Fruit fly (Drosophila melanogaster) whole organism, embryonic: ENCODE data around the gene CG45105.

Experiments
- Awh ChIP-seq: fragments of 200-800 bp; sonication (Bioruptor generic); IDR thresholded peaks from 2 replicates; pipeline ENCODE4, ENCODE4 v1.3.6; 2022; ENCODE audit warnings: missing biosample characterization, missing genetic modification characterization
- C15 ChIP-seq: fragments of 200-800 bp; sonication (Bioruptor generic); IDR thresholded peaks from 3 replicates; pipeline ENCODE4 v1.3.6; 2022; ENCODE audit warnings: missing biosample characterization, missing genetic modification characterization
- CG10565 ChIP-seq: fragments of 200-800 bp; sonication (Bioruptor generic); optimal IDR thresholded peaks from 3 replicates; lab custom pipeline; 2016; ENCODE audit warnings: missing biosample characterization, mild to moderate bottlenecking, missing genetic modification characterization
- CG10959 ChIP-seq: fragments of 200-800 bp; sonication (Bioruptor generic); IDR thresholded peaks from 2 replicates; pipeline ENCODE4 v1.3.6; 2022; ENCODE audit warnings: missing biosample characterization, missing genetic modification characterization
- CG11696 ChIP-seq: fragments of 200-800 bp; sonication (Bioruptor generic); IDR thresholded peaks from 2 replicates; pipeline ENCODE4 v1.3.6; 2022; ENCODE audit warnings: missing biosample characterization, missing genetic modification characterization
- CG12769 ChIP-seq: fragments of 200-800 bp; sonication (Bioruptor generic); optimal IDR thresholded peaks from 2 replicates; lab custom pipeline; 2019; ENCODE audit warnings: missing biosample characterization, mild to moderate bottlenecking, missing genetic modification characterization, moderate library complexity
- CG14860 ChIP-seq: fragments of 200-800 bp; sonication (Bioruptor generic); IDR thresholded peaks from 3 replicates; pipeline ENCODE4 v1.3.6; 2022; ENCODE audit warnings: missing biosample characterization, missing genetic modification characterization; ENCODE audit not compliant: partially characterized antibody
- CG16779 ChIP-seq: fragments of 200-800 bp; sonication (Bioruptor generic); IDR thresholded peaks from 2 replicates; pipeline ENCODE4 v1.3.6; 2022; ENCODE audit warnings: missing biosample characterization, missing genetic modification characterization
- CG16815 ChIP-seq: fragments of 200-800 bp; sonication (Bioruptor generic); optimal IDR thresholded peaks from 3 replicates; lab custom pipeline; 2017; ENCODE audit warnings: missing biosample characterization, mild to moderate bottlenecking, missing genetic modification characterization
- CG17802 ChIP-seq: fragments of 200-800 bp; sonication (Bioruptor generic); optimal IDR thresholded peaks from 2 replicates; lab custom pipeline; 2018; ENCODE audit warnings: missing biosample characterization, mild to moderate bottlenecking, missing genetic modification characterization, moderate library complexity
- CG1832 ChIP-seq: fragments of 200-800 bp; sonication (Bioruptor generic); optimal IDR thresholded peaks from 2 replicates; lab custom pipeline; 2017; ENCODE audit warnings: missing biosample characterization, mild to moderate bottlenecking, missing genetic modification characterization, inconsistent platforms
- CG30403 ChIP-seq: fragments of 200-800 bp; sonication (Bioruptor generic); optimal IDR thresholded peaks from 3 replicates; lab custom pipeline; 2016; ENCODE audit warnings: missing biosample characterization, missing genetic modification characterization
- CG33213 ChIP-seq: fragments of 200-800 bp; sonication (Bioruptor generic); optimal IDR thresholded peaks from 3 replicates; lab custom pipeline; 2016; ENCODE audit warnings: missing biosample characterization, missing genetic modification characterization
- CG4328 ChIP-seq: fragments of 200-800 bp; sonication (Bioruptor generic); optimal IDR thresholded peaks from 3 replicates; lab custom pipeline; 2017; ENCODE audit warnings: missing biosample characterization, missing genetic modification reagents, missing genetic modification characterization
- CG43689 ChIP-seq: fragments of 200-800 bp; sonication (Bioruptor generic); IDR thresholded peaks from 2 replicates; pipeline ENCODE4 v1.3.6; 2022; ENCODE audit warnings: missing biosample characterization, missing genetic modification characterization
- CG4730 ChIP-seq: fragments of 200-800 bp; sonication (Bioruptor generic); IDR thresholded peaks from 2 replicates; pipeline ENCODE4 v1.3.6; 2022; ENCODE audit warnings: missing biosample characterization, missing genetic modification characterization
- CG6175 ChIP-seq: fragments of 200-800 bp; sonication (Bioruptor generic); IDR thresholded peaks from 3 replicates; pipeline ENCODE4 v1.3.6; 2022; ENCODE audit warnings: missing biosample characterization, missing genetic modification characterization
- CG8290 ChIP-seq, 3 experiments: fragments of 200-800 bp; sonication (Bioruptor generic); optimal IDR thresholded peaks; 2 replicates each; lab custom pipeline; 2016 to 2019; ENCODE audit warnings: missing biosample characterization in 3 of 3, missing genetic modification characterization in 3 of 3, mild to moderate bottlenecking in 2 of 3, moderate library complexity in 1 of 3
- CG8359 ChIP-seq: fragments of 200-800 bp; sonication (Bioruptor generic); optimal IDR thresholded peaks from 2 replicates; lab custom pipeline; 2017; ENCODE audit warnings: missing biosample characterization, mild to moderate bottlenecking, missing genetic modification characterization, borderline replicate concordance
- CG8924 ChIP-seq: fragments of 200-800 bp; optimal IDR thresholded peaks from 3 replicates; lab custom pipeline; 2019; ENCODE audit warnings: missing biosample characterization, mild to moderate bottlenecking, missing genetic modification characterization, moderate library complexity
- CG9609 ChIP-seq: fragments of 200-800 bp; sonication (Bioruptor generic); optimal IDR thresholded peaks from 3 replicates; lab custom pipeline; 2016; ENCODE audit warnings: missing biosample characterization, missing genetic modification characterization
- D ChIP-seq, 2 experiments: fragments of 200-800 bp in 1 of 2; fragments of >200 bp in 1 of 2; sonication (Bioruptor generic) in 1 of 2; optimal IDR thresholded peaks; 2 replicates in 1 of 2; 3 replicates in 1 of 2; lab custom pipeline; 2017; ENCODE audit warnings: mild to moderate bottlenecking in 1 of 2, missing biosample characterization in 1 of 2, missing genetic modification characterization in 1 of 2, missing genetic modification reagents in 1 of 2
- E2f1 ChIP-seq: fragments of 200-800 bp; sonication (Bioruptor generic); IDR thresholded peaks from 2 replicates; pipeline ENCODE4 v1.3.6; 2022; ENCODE audit warnings: missing biosample characterization, missing genetic modification characterization
- Elba2 ChIP-seq: fragments of 200-800 bp; sonication (Bioruptor generic); optimal IDR thresholded peaks from 3 replicates; lab custom pipeline; 2016; ENCODE audit warnings: missing biosample characterization, missing genetic modification characterization
- H2.0 ChIP-seq: fragments of 200-800 bp; sonication (Bioruptor generic); IDR thresholded peaks from 2 replicates; pipeline ENCODE4 v1.3.6; 2022; ENCODE audit warnings: missing biosample characterization, missing genetic modification characterization
- HLH54F ChIP-seq: fragments of 200-800 bp; sonication (Bioruptor generic); optimal IDR thresholded peaks from 3 replicates; lab custom pipeline; 2016; ENCODE audit warnings: missing biosample characterization, missing genetic modification characterization
- Mes4 ChIP-seq: fragments of 200-800 bp; sonication (Bioruptor generic); optimal IDR thresholded peaks from 2 replicates; lab custom pipeline; 2016; ENCODE audit warnings: missing biosample characterization, missing genetic modification characterization
- Vsx1 ChIP-seq: fragments of 200-800 bp; sonication (Bioruptor generic); optimal IDR thresholded peaks from 2 replicates; lab custom pipeline; 2017; ENCODE audit warnings: missing biosample characterization, mild to moderate bottlenecking, missing genetic modification characterization, missing genetic modification reagents
- br ChIP-seq: fragments of >200 bp; optimal IDR thresholded peaks from 2 replicates; lab custom pipeline; 2017
- cg ChIP-seq: fragments of 200-800 bp; sonication (Bioruptor generic); optimal IDR thresholded peaks from 3 replicates; lab custom pipeline; 2019; ENCODE audit warnings: missing biosample characterization, mild to moderate bottlenecking, missing genetic modification characterization, moderate library complexity
- chinmo ChIP-seq: fragments of 200-800 bp; sonication (Bioruptor generic); IDR thresholded peaks from 4 replicates; pipeline ENCODE4 v1.3.6; 2022; ENCODE audit warnings: missing biosample characterization, missing genetic modification characterization; ENCODE audit not compliant: partially characterized antibody
- ci ChIP-seq: fragments of 200-800 bp; sonication (Bioruptor generic); IDR thresholded peaks from 3 replicates; pipeline ENCODE4 v1.3.6; 2022; ENCODE audit warnings: missing biosample characterization, missing genetic modification characterization
- dati ChIP-seq: fragments of 200-800 bp; sonication (Bioruptor generic); IDR thresholded peaks from 2 replicates; pipeline ENCODE4 v1.3.6; 2022; ENCODE audit warnings: missing biosample characterization, missing genetic modification characterization
- ems ChIP-seq: fragments of 200-800 bp; sonication (Bioruptor generic); optimal IDR thresholded peaks from 3 replicates; lab custom pipeline; 2016; ENCODE audit warnings: missing biosample characterization, missing genetic modification characterization
- fd102C ChIP-seq: fragments of 200-800 bp; sonication (Bioruptor generic); optimal IDR thresholded peaks from 2 replicates; lab custom pipeline; 2018; ENCODE audit warnings: missing biosample characterization, mild to moderate bottlenecking, missing genetic modification characterization, moderate library complexity
- fd96Cb ChIP-seq: fragments of 200-800 bp; sonication (Bioruptor generic); optimal IDR thresholded peaks from 2 replicates; lab custom pipeline; 2018; ENCODE audit warnings: missing biosample characterization, mild to moderate bottlenecking, missing genetic modification characterization, moderate library complexity
- fru ChIP-seq: fragments of >200 bp; optimal IDR thresholded peaks from 2 replicates; lab custom pipeline; 2017
- gro ChIP-seq: fragments of 200-800 bp; sonication (Bioruptor generic); optimal IDR thresholded peaks from 2 replicates; lab custom pipeline; 2016; ENCODE audit warnings: missing biosample characterization, missing genetic modification characterization
- h ChIP-seq: fragments of >200 bp; optimal IDR thresholded peaks from 2 replicates; lab custom pipeline; 2017
- kni ChIP-seq: fragments of 200-800 bp; sonication (Bioruptor generic); optimal IDR thresholded peaks from 3 replicates; lab custom pipeline; 2017; ENCODE audit warnings: mild to moderate bottlenecking, missing biosample characterization, missing genetic modification reagents, missing genetic modification characterization
- knrl ChIP-seq: fragments of 200-800 bp; sonication (Bioruptor generic); IDR thresholded peaks from 3 replicates; pipeline ENCODE4 v1.3.6; 2022; ENCODE audit warnings: missing biosample characterization, missing genetic modification characterization; ENCODE audit not compliant: partially characterized antibody
- nerfin-1 ChIP-seq: fragments of 200-800 bp; sonication (Bioruptor generic); optimal IDR thresholded peaks from 3 replicates; lab custom pipeline; 2019; ENCODE audit warnings: missing biosample characterization, mild to moderate bottlenecking, missing genetic modification characterization, moderate library complexity
- nerfin-2 ChIP-seq: fragments of 200-800 bp; sonication (Bioruptor generic); IDR thresholded peaks from 2 replicates; pipeline ENCODE4 v1.3.6; 2022; ENCODE audit warnings: missing biosample characterization, missing genetic modification characterization; ENCODE audit not compliant: partially characterized antibody
- oc ChIP-seq: fragments of 200-800 bp; sonication (Bioruptor generic); optimal IDR thresholded peaks from 2 replicates; lab custom pipeline; 2018; ENCODE audit warnings: missing biosample characterization, mild to moderate bottlenecking, missing genetic modification characterization, moderate library complexity
- prd ChIP-seq, 3 experiments: fragments of >200 bp in 2 of 3; fragments of 200-800 bp in 1 of 3; sonication (Bioruptor generic) in 1 of 3; optimal IDR thresholded peaks in 2 of 3; IDR thresholded peaks in 1 of 3; 2 replicates in 2 of 3; 3 replicates in 1 of 3; pipeline versions ENCODE4 v1.3.6 to Lab custom; 2017 to 2022; ENCODE audit warnings: missing biosample characterization in 1 of 3, missing genetic modification characterization in 1 of 3
- run ChIP-seq: fragments of 200-800 bp; sonication (Bioruptor generic); optimal IDR thresholded peaks from 3 replicates; lab custom pipeline; 2018; ENCODE audit warnings: missing biosample characterization, mild to moderate bottlenecking, missing genetic modification characterization
- sd ChIP-seq: fragments of 200-800 bp; sonication (Bioruptor generic); optimal IDR thresholded peaks from 3 replicates; lab custom pipeline; 2018; ENCODE audit warnings: missing biosample characterization, mild to moderate bottlenecking, missing genetic modification characterization, moderate library complexity
- sisA ChIP-seq: fragments of 200-800 bp; sonication (Bioruptor generic); IDR thresholded peaks from 2 replicates; pipeline ENCODE4 v1.3.6; 2022; ENCODE audit warnings: missing biosample characterization, missing genetic modification characterization
- tgo ChIP-seq: fragments of 200-800 bp; sonication (Bioruptor generic); IDR thresholded peaks from 3 replicates; pipeline ENCODE4 v1.3.6; 2022; ENCODE audit warnings: missing biosample characterization, missing genetic modification characterization
- yki ChIP-seq: fragments of >200 bp; optimal IDR thresholded peaks from 3 replicates; lab custom pipeline; 2018

CG45105 gene

dm6 chr3R:15872829-15873440, 44.9 kb downstream of the CG45105 start (continued):
- TF ChIP-seq E2f1 (no peak), kni (GFP tag; lab: Kevin White, UChicago) (no peak), CG10959 (no peak), fru (lab: Kevin White, UChicago) (no peak), fd102C (GFP tag; lab: Kevin White, UChicago) (no peak), CG6175 (GFP tag; lab: Robert Waterston, UW) (no peak), CG1832 (GFP tag; lab: Kevin White, UChicago) (no peak), gro (peak; percentile 67), CG14860 (GFP tag; lab: Robert Waterston, UW) (no peak), CG12769 (tag; lab: Kevin White, UChicago) (peak; percentile 13), nerfin-2 (GFP tag; lab: Robert Waterston, UW) (no peak), tgo (GFP tag; lab: Robert Waterston, UW) (no peak), CG33213 (GFP tag; lab: Kevin White, UChicago) (no peak), knrl (GFP tag; lab: Robert Waterston, UW) (no peak), Awh (GFP tag; lab: Robert Waterston, UW) (peak; percentile 77), CG4730 (GFP tag; lab: Robert Waterston, UW) (no peak), D (optimal IDR thresholded peaks at IDR 0.05; lab: Kevin White, UChicago) (no peak), D (GFP tag; optimal IDR thresholded peaks at IDR 0.05; lab: Kevin White, UChicago) (no peak), CG8290 (GFP tag; optimal IDR thresholded peaks at IDR 0.05; lab: Kevin White, UChicago) (no peak), CG8290 (tag; optimal IDR thresholded peaks at IDR 0.05; lab: Kevin White, UChicago) (no peak), ci (GFP tag; lab: Robert Waterston, UW) (no peak), CG4328 (GFP tag; lab: Kevin White, UChicago) (no peak), prd (optimal IDR thresholded peaks at IDR 0.05; lab: Kevin White, UChicago) (no peak), prd (GFP tag; IDR thresholded peaks at IDR 0.05; lab: Robert Waterston, UW) (no peak), h (lab: Kevin White, UChicago) (no peak), CG43689 (GFP tag; lab: Robert Waterston, UW) (no peak), sisA (GFP tag; lab: Robert Waterston, UW) (no peak), nerfin-1 (tag; lab: Kevin White, UChicago) (no peak), CG16815 (GFP tag; lab: Kevin White, UChicago) (no peak), Elba2 (GFP tag; lab: Kevin White, UChicago) (no peak), Mes4 (no peak), fd96Cb (no peak), br (lab: Kevin White, UChicago) (no peak), dati (no peak), CG16779 (GFP tag; lab: Robert Waterston, UW) (no peak), CG8359 (GFP tag; lab: Kevin White, UChicago) (no peak), CG9609 (GFP tag; lab: Kevin White, UChicago) (no peak), H2.0 (GFP tag; lab: Robert Waterston, UW) (no peak), C15 (GFP tag; lab: Robert Waterston, UW) (no peak), CG10565 (GFP tag; lab: Kevin White, UChicago) (no peak), Vsx1 (GFP tag; lab: Kevin White, UChicago) (peak; percentile 22), CG30403 (GFP tag; lab: Kevin White, UChicago) (no peak), yki (no peak), CG17802 (tag; lab: Kevin White, UChicago) (no peak), oc (peak; percentile 56), run (tag; lab: Kevin White, UChicago) (peak; percentile 34), ems (no peak), HLH54F (GFP tag; lab: Kevin White, UChicago) (no peak), cg (GFP tag; lab: Kevin White, UChicago) (no peak), CG8924 (tag; lab: Kevin White, UChicago) (no peak), chinmo (GFP tag; lab: Robert Waterston, UW) (0 out of 4 replicates have a peak, but pooled peaks have one; percentile 18), CG11696 (GFP tag; lab: Robert Waterston, UW) (no peak), sd (tag; lab: Kevin White, UChicago) (peak; percentile 94)
